Fruit fly (Drosophila melanogaster) whole organism, adult: ENCODE data around the gene CG42709.

Experiments used
- CG11617 ChIP-seq: fragments of 200-800 bp; sonication (Bioruptor generic); optimal IDR thresholded peaks from 2 replicates; lab custom pipeline; 2017; ENCODE audit warnings: mild to moderate bottlenecking, missing biosample characterization, missing genetic modification reagents, missing genetic modification characterization
- CG12768 ChIP-seq: fragments of 200-800 bp; sonication (Bioruptor generic); optimal IDR thresholded peaks from 2 replicates; lab custom pipeline; 2017; ENCODE audit warnings: missing biosample characterization, missing genetic modification characterization, mild to moderate bottlenecking, moderate library complexity, missing genetic modification reagents
- CG14711 ChIP-seq: fragments of 200-800 bp; sonication (Bioruptor generic); optimal IDR thresholded peaks from 2 replicates; lab custom pipeline; 2018; ENCODE audit warnings: missing biosample characterization, mild to moderate bottlenecking, missing genetic modification characterization, moderate library complexity
- CG1620 ChIP-seq: fragments of 200-800 bp; sonication (Bioruptor generic); optimal IDR thresholded peaks from 2 replicates; lab custom pipeline; 2016; ENCODE audit warnings: missing biosample characterization, missing genetic modification characterization
- CG33017 ChIP-seq: fragments of 200-800 bp; sonication (Bioruptor generic); optimal IDR thresholded peaks from 2 replicates; lab custom pipeline; 2018; ENCODE audit warnings: missing biosample characterization, mild to moderate bottlenecking, missing genetic modification characterization, moderate library complexity
- CG5204 ChIP-seq: fragments of 200-800 bp; sonication (Bioruptor generic); optimal IDR thresholded peaks from 2 replicates; lab custom pipeline; 2016; ENCODE audit warnings: missing biosample characterization, missing genetic modification characterization
- CG7045 ChIP-seq: fragments of 200-800 bp; sonication (Bioruptor generic); optimal IDR thresholded peaks from 2 replicates; lab custom pipeline; 2017; ENCODE audit warnings: missing biosample characterization, mild to moderate bottlenecking, missing genetic modification characterization
- CG7101 ChIP-seq: fragments of 200-800 bp; sonication (Bioruptor generic); optimal IDR thresholded peaks from 2 replicates; lab custom pipeline; 2018; ENCODE audit warnings: missing biosample characterization, mild to moderate bottlenecking, missing genetic modification characterization, moderate library complexity
- Clk ChIP-seq: fragments of 200-800 bp; sonication (Bioruptor generic); optimal IDR thresholded peaks from 2 replicates; lab custom pipeline; 2017; ENCODE audit warnings: missing biosample characterization, missing genetic modification characterization
- Crg-1 ChIP-seq: fragments of 200-800 bp; sonication (Bioruptor generic); optimal IDR thresholded peaks from 2 replicates; lab custom pipeline; 2016; ENCODE audit warnings: missing biosample characterization, missing genetic modification characterization
- Hr96 ChIP-seq: fragments of 200-800 bp; sonication (Bioruptor generic); optimal IDR thresholded peaks from 2 replicates; lab custom pipeline; 2016; ENCODE audit warnings: missing biosample characterization, missing genetic modification characterization
- Mnt ChIP-seq: fragments of 200-800 bp; sonication (Bioruptor generic); optimal IDR thresholded peaks from 2 replicates; lab custom pipeline; 2016; ENCODE audit warnings: missing biosample characterization, mild to moderate bottlenecking, missing genetic modification characterization
- bab1 ChIP-seq: fragments of 200-800 bp; sonication (Bioruptor generic); optimal IDR thresholded peaks from 3 replicates; lab custom pipeline; 2019; ENCODE audit warnings: missing biosample characterization, mild to moderate bottlenecking, missing genetic modification characterization, moderate library complexity
- cic ChIP-seq: fragments of 200-800 bp; sonication (Bioruptor generic); optimal IDR thresholded peaks from 2 replicates; lab custom pipeline; 2017; ENCODE audit warnings: missing biosample characterization, mild to moderate bottlenecking, missing genetic modification characterization, moderate library complexity
- cnc ChIP-seq, 2 experiments: fragments of >200 bp; optimal IDR thresholded peaks; 2 replicates each; lab custom pipeline; 2017
- kay ChIP-seq: fragments of 200-800 bp; sonication (Bioruptor generic); peaks from one replicate; lab custom pipeline; 2016; ENCODE audit warnings: missing biosample characterization, missing genetic modification characterization, borderline replicate concordance
- ovo ChIP-seq: fragments of 200-800 bp; sonication (Bioruptor generic); optimal IDR thresholded peaks from 2 replicates; lab custom pipeline; 2016; ENCODE audit warnings: missing biosample characterization, missing genetic modification characterization
- pad ChIP-seq: fragments of 200-800 bp; sonication (Bioruptor generic); optimal IDR thresholded peaks from 3 replicates; lab custom pipeline; 2017; ENCODE audit warnings: missing biosample characterization, missing genetic modification characterization, mild to moderate bottlenecking, moderate library complexity, missing genetic modification reagents
- tj ChIP-seq: fragments of 200-800 bp; sonication (Bioruptor generic); optimal IDR thresholded peaks from 3 replicates; lab custom pipeline; 2017; ENCODE audit warnings: missing biosample characterization, mild to moderate bottlenecking, missing genetic modification characterization, moderate library complexity
- toe ChIP-seq: fragments of 200-800 bp; sonication (Bioruptor generic); optimal IDR thresholded peaks from 2 replicates; lab custom pipeline; 2016; ENCODE audit warnings: missing biosample characterization, missing genetic modification characterization

Gene CG42709

DNA sequence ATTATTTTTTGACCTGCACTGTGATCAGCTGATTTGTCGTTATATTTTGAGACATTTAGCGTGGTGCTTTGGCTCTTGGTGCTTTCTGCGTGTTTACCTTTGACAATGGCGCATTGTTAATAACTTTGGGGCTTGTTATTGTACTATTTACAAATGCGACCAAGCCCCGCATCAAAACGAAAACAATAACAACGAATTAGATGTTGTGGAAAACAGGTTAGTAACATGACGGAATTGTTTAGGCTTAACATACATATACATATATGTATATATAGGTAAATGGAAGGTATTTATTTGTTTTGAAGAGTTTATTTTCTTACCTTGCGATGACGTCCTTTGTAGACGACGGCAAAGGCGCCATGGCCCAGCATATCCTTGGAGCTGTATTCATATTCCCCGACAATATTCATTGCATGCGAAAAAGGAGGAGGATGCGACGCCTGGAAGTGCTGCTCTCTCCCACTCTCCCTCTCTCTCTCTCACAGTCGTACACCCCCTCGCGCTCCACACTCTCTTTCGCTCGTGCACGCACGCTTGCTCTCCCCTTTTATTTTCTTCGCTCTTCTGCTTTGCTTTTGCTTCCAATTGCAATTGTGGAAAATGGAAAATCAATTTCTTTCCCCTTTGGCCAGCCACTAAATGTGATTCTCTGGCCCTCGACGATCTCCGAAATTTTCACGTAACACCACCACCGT, 14.2 kb downstream of the CG42709 start:
- TF ChIP-seq CG14711: no peak
- TF ChIP-seq toe (GFP tag; lab: Kevin White, UChicago): no peak
- TF ChIP-seq bab1: no peak
- TF ChIP-seq cnc (optimal IDR thresholded peaks at IDR 0.05; lab: Kevin White, UChicago): no peak
- TF ChIP-seq Clk (GFP tag; lab: Kevin White, UChicago): peak; percentile 11
- TF ChIP-seq CG12768 (GFP tag; lab: Kevin White, UChicago): no peak
- no peak for TF ChIP-seq CG7101 (tag; lab: Kevin White, UChicago)

DNA sequence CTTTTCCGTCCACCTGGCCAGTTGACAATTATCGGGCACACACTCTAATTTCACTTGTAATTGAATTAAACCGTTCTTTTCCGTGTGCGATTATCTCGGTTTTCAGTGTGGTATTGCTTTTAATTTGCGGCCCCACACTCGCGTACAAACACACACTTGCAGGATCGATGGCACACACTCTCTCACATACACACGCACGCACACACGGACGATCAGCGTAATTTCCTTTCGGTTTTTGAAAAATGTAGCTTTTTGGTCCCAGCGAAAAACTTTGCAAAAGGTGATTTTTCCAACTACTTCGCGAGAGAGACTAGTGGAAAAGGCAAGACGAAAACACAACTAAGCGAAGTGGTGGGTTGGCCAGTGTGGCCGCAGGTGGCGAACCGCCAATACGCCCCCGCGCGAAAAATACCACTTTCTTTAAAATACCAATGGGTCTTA, 14.8 kb downstream of the CG42709 start, which contains the start of gene Atg1:
TSS of gene Atg1 (minus strand) at position 387 of the 441 bp plus-strand sequence.
- TF ChIP-seq CG33017 (no peak), kay (GFP tag; lab: Kevin White, UChicago) (no peak), CG5204 (no peak), Clk (GFP tag; lab: Kevin White, UChicago) (no peak), ovo (GFP tag; lab: Kevin White, UChicago) (no peak), CG11617 (peak; percentile 16), CG7101 (tag; lab: Kevin White, UChicago) (no peak), cic (GFP tag; lab: Kevin White, UChicago) (peak; percentile 56), cnc (optimal IDR thresholded peaks at IDR 0.05; lab: Kevin White, UChicago) (no peak), Mnt (GFP tag; lab: Kevin White, UChicago) (peak; percentile 38), CG1620 (GFP tag; lab: Kevin White, UChicago) (no peak), pad (GFP tag; lab: Kevin White, UChicago) (peak; percentile 74), CG12768 (GFP tag; lab: Kevin White, UChicago) (peak; percentile 36), bab1 (peak; percentile 60), Hr96 (GFP tag; lab: Kevin White, UChicago) (no peak), toe (GFP tag; lab: Kevin White, UChicago) (no peak), Crg-1 (GFP tag; lab: Kevin White, UChicago) (no peak), tj (GFP tag; lab: Kevin White, UChicago) (peak; percentile 19), CG14711 (no peak), CG7045 (no peak)

dm6 chr3L:12805660-12806289, 15.8 kb downstream of the CG42709 start, which contains the start of gene Sap130:
Gene Sap130 (plus strand): TSS chr3L:12805902.
- TF ChIP-seq kay (GFP tag; lab: Kevin White, UChicago) (no peak), Hr96 (GFP tag; lab: Kevin White, UChicago) (no peak), CG11617 (no peak), Clk (GFP tag; lab: Kevin White, UChicago) (no peak), ovo (GFP tag; lab: Kevin White, UChicago) (no peak), CG7101 (tag; lab: Kevin White, UChicago) (no peak), CG14711 (no peak), cnc (optimal IDR thresholded peaks at IDR 0.05; lab: Kevin White, UChicago) (no peak), Crg-1 (GFP tag; lab: Kevin White, UChicago) (no peak)

DNA sequence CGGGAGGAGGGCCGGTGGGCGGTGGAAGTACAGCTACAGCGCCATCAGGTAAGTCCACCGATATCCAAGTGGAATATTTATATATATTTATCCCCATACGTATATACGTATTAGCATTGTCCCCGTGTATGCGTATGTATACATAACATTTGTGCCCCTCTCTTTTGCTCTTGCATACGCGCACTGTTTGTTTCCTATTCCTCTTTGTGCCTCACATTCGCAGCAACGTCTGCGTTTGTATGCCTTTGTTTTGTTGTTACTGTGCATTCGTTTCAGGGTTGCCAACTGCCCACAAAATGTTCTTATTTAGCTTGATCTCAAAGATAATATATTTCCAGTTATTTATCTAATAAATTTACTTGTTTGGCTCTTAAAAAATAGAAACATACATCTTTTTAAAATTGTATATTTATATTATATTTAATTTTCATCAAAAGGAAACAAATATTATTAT, 16.3 kb downstream of the CG42709 start:
- peak; percentile 41 for TF ChIP-seq bab1
- no peak for TF ChIP-seq kay (GFP tag; lab: Kevin White, UChicago)
- TF ChIP-seq CG11617: peak; percentile 69
- TF ChIP-seq CG12768 (GFP tag; lab: Kevin White, UChicago): peak; percentile 42
- peak; percentile 68 for TF ChIP-seq CG7101 (tag; lab: Kevin White, UChicago)
- peak; percentile 22 for TF ChIP-seq pad (GFP tag; lab: Kevin White, UChicago)
- no peak for TF ChIP-seq Clk (GFP tag; lab: Kevin White, UChicago)
- peak; percentile 46 for TF ChIP-seq CG7045
- TF ChIP-seq Hr96 (GFP tag; lab: Kevin White, UChicago): no peak
- TF ChIP-seq toe (GFP tag; lab: Kevin White, UChicago): no peak
- TF ChIP-seq Mnt (GFP tag; lab: Kevin White, UChicago): peak; percentile 66
- peak; percentile 98 for TF ChIP-seq CG14711
- TF ChIP-seq tj (GFP tag; lab: Kevin White, UChicago): peak; percentile 77
- TF ChIP-seq cnc (optimal IDR thresholded peaks at IDR 0.05; lab: Kevin White, UChicago): no peak
- TF ChIP-seq ovo (GFP tag; lab: Kevin White, UChicago): no peak
- no peak for TF ChIP-seq CG1620 (GFP tag; lab: Kevin White, UChicago)
- no peak for TF ChIP-seq CG5204
- peak; percentile 75 for TF ChIP-seq CG33017
- TF ChIP-seq Crg-1 (GFP tag; lab: Kevin White, UChicago): no peak
- TF ChIP-seq cic (GFP tag; lab: Kevin White, UChicago): peak; percentile 86

DNA sequence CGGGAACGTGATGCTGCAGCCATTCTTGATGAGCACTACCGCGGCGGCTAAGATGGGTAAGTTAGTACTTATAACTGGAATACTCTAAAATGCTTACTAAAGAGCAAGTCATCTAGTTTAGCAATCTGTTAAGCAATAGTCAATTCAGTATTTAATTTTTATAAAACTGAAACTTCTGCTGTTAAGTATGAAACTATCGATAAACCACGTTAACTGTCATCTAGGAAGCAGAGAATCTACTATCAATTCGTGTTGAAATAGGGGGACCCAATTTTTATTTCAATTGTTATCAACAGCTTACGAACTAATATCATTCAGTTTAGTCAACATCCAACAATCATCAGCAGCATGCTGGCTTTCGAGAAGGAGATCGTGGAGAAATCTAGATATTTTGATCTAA, 18.4 kb downstream of the CG42709 start, which contains the start of gene CG32110:
TSS of gene CG32110 (plus strand) at position 301 of the 400 bp plus-strand sequence.
- TF ChIP-seq cic (GFP tag; lab: Kevin White, UChicago): no peak
- TF ChIP-seq Hr96 (GFP tag; lab: Kevin White, UChicago): no peak
- TF ChIP-seq Crg-1 (GFP tag; lab: Kevin White, UChicago): no peak
- no peak for TF ChIP-seq Mnt (GFP tag; lab: Kevin White, UChicago)
- no peak for TF ChIP-seq CG12768 (GFP tag; lab: Kevin White, UChicago)
- TF ChIP-seq tj (GFP tag; lab: Kevin White, UChicago): no peak
- no peak for TF ChIP-seq bab1
- TF ChIP-seq CG5204: no peak
- TF ChIP-seq toe (GFP tag; lab: Kevin White, UChicago): no peak
